Fruit fly (Drosophila melanogaster) whole organism, embryonic: Measurements from ENCODE around the gene gcm.

Experiments used
- Abd-B ChIP-seq: fragments of 200-800 bp; sonication (Bioruptor generic); optimal IDR thresholded peaks from 2 replicates; lab custom pipeline; 2018; ENCODE audit warnings: missing biosample characterization, mild to moderate bottlenecking, missing genetic modification characterization, moderate library complexity
- Atf6 ChIP-seq: fragments of 200-800 bp; sonication (Bioruptor generic); IDR thresholded peaks from 2 replicates; pipeline ENCODE4 v1.3.6; 2022; ENCODE audit warnings: missing biosample characterization, missing genetic modification characterization
- C15 ChIP-seq: fragments of 200-800 bp; sonication (Bioruptor generic); IDR thresholded peaks from 3 replicates; pipeline ENCODE4 v1.3.6; 2022; ENCODE audit warnings: missing biosample characterization, missing genetic modification characterization
- CG10209 ChIP-seq: fragments of 200-800 bp; sonication (Bioruptor generic); optimal IDR thresholded peaks from 3 replicates; lab custom pipeline; 2017; ENCODE audit warnings: missing biosample characterization, mild to moderate bottlenecking, missing genetic modification characterization, missing genetic modification reagents
- CG1024 ChIP-seq: fragments of 200-800 bp; sonication (Bioruptor generic); IDR thresholded peaks from 2 replicates; pipeline ENCODE4 v1.3.6; 2022; ENCODE audit warnings: missing biosample characterization, missing genetic modification characterization
- CG10543 ChIP-seq: fragments of 200-800 bp; sonication (Bioruptor generic); optimal IDR thresholded peaks from 3 replicates; lab custom pipeline; 2017; ENCODE audit warnings: missing biosample characterization, mild to moderate bottlenecking, missing genetic modification characterization, moderate library complexity
- CG11696 ChIP-seq: fragments of 200-800 bp; sonication (Bioruptor generic); IDR thresholded peaks from 2 replicates; pipeline ENCODE4 v1.3.6; 2022; ENCODE audit warnings: missing biosample characterization, missing genetic modification characterization
- CG12071 ChIP-seq: fragments of 200-800 bp; sonication (Bioruptor generic); optimal IDR thresholded peaks from 3 replicates; lab custom pipeline; 2018; ENCODE audit warnings: missing biosample characterization, mild to moderate bottlenecking, missing genetic modification characterization
- CG12942 ChIP-seq: fragments of 200-800 bp; sonication (Bioruptor generic); optimal IDR thresholded peaks from 3 replicates; lab custom pipeline; 2016; ENCODE audit warnings: missing biosample characterization, missing genetic modification characterization
- CG13424 ChIP-seq: fragments of 200-800 bp; sonication (Bioruptor generic); optimal IDR thresholded peaks from 2 replicates; lab custom pipeline; 2019; ENCODE audit warnings: missing biosample characterization, mild to moderate bottlenecking, missing genetic modification characterization, moderate library complexity
- CG15601 ChIP-seq: fragments of 200-800 bp; sonication (Bioruptor generic); optimal IDR thresholded peaks from 3 replicates; lab custom pipeline; 2019; ENCODE audit warnings: missing biosample characterization, mild to moderate bottlenecking, missing genetic modification characterization, moderate library complexity
- CG1792 ChIP-seq: fragments of 200-800 bp; sonication (Bioruptor generic); optimal IDR thresholded peaks from 2 replicates; lab custom pipeline; 2016; ENCODE audit warnings: missing biosample characterization, missing genetic modification characterization
- CG2199 ChIP-seq: fragments of 200-800 bp; sonication (Bioruptor generic); IDR thresholded peaks from 3 replicates; pipeline ENCODE4 v1.3.6; 2022; ENCODE audit warnings: missing biosample characterization, missing genetic modification characterization
- CG2202 ChIP-seq: fragments of 200-800 bp; sonication (Bioruptor generic); optimal IDR thresholded peaks from 2 replicates; lab custom pipeline; 2018; ENCODE audit warnings: missing biosample characterization, mild to moderate bottlenecking, missing genetic modification characterization
- CG30020 ChIP-seq: fragments of 200-800 bp; optimal IDR thresholded peaks from 2 replicates; lab custom pipeline; 2019; ENCODE audit warnings: missing biosample characterization, mild to moderate bottlenecking, missing genetic modification characterization, moderate library complexity
- CG31365 ChIP-seq: fragments of 200-800 bp; sonication (Bioruptor generic); optimal IDR thresholded peaks from 2 replicates; lab custom pipeline; 2018; ENCODE audit warnings: missing biosample characterization, mild to moderate bottlenecking, missing genetic modification characterization
- CG3163 ChIP-seq: fragments of 200-800 bp; sonication (Bioruptor generic); optimal IDR thresholded peaks from 3 replicates; lab custom pipeline; 2016; ENCODE audit warnings: missing biosample characterization, missing genetic modification characterization
- CG32767 ChIP-seq: fragments of 200-800 bp; sonication (Bioruptor generic); IDR thresholded peaks from 2 replicates; pipeline ENCODE4 v1.3.6; 2022; ENCODE audit warnings: missing biosample characterization, missing genetic modification characterization
- CG4328 ChIP-seq: fragments of 200-800 bp; sonication (Bioruptor generic); optimal IDR thresholded peaks from 3 replicates; lab custom pipeline; 2017; ENCODE audit warnings: missing biosample characterization, missing genetic modification reagents, missing genetic modification characterization
- CG4360 ChIP-seq: fragments of 200-800 bp; sonication (Bioruptor generic); IDR thresholded peaks from 2 replicates; pipeline ENCODE4 v1.3.6; 2022; ENCODE audit warnings: missing biosample characterization, missing genetic modification characterization
- CG4424 ChIP-seq: fragments of 200-800 bp; sonication (Bioruptor generic); optimal IDR thresholded peaks from 3 replicates; lab custom pipeline; 2016; ENCODE audit warnings: missing biosample characterization, missing genetic modification characterization
- CG6689 ChIP-seq: fragments of 200-800 bp; sonication (Bioruptor generic); IDR thresholded peaks from 2 replicates; pipeline ENCODE4 v1.3.6; 2022; ENCODE audit warnings: missing biosample characterization, missing genetic modification characterization
- CG7372 ChIP-seq: fragments of 200-800 bp; sonication (Bioruptor generic); IDR thresholded peaks from 2 replicates; pipeline ENCODE4 v1.3.6; 2022; ENCODE audit warnings: missing biosample characterization, missing genetic modification characterization
- CG8290 ChIP-seq, 3 experiments: fragments of 200-800 bp; sonication (Bioruptor generic); optimal IDR thresholded peaks; 2 replicates each; lab custom pipeline; 2016 to 2019; ENCODE audit warnings: missing biosample characterization in 3 of 3, missing genetic modification characterization in 3 of 3, mild to moderate bottlenecking in 2 of 3, moderate library complexity in 1 of 3
- CG9876 ChIP-seq: fragments of 200-800 bp; sonication (Bioruptor generic); optimal IDR thresholded peaks from 2 replicates; lab custom pipeline; 2016; ENCODE audit warnings: missing biosample characterization, missing genetic modification characterization
- Dfd ChIP-seq, 2 experiments: fragments of >200 bp; optimal IDR thresholded peaks; 2 replicates each; lab custom pipeline; 2017; ENCODE audit warnings: missing biosample characterization in 2 of 2, missing genetic modification characterization in 2 of 2
- H15 ChIP-seq: fragments of 200-800 bp; sonication (Bioruptor generic); IDR thresholded peaks from 3 replicates; pipeline ENCODE4 v1.3.6; 2022; ENCODE audit warnings: missing biosample characterization, missing genetic modification characterization
- HLH4C ChIP-seq: fragments of 200-800 bp; sonication (Bioruptor generic); IDR thresholded peaks from 3 replicates; pipeline ENCODE4 v1.3.6; 2022; ENCODE audit warnings: missing biosample characterization, missing genetic modification characterization; ENCODE audit not compliant: partially characterized antibody
- HLHmδ ChIP-seq: fragments of 200-800 bp; sonication (Bioruptor generic); optimal IDR thresholded peaks from 2 replicates; lab custom pipeline; 2018; ENCODE audit warnings: missing biosample characterization, mild to moderate bottlenecking, missing genetic modification characterization, moderate library complexity
- Hey ChIP-seq: fragments of 200-800 bp; sonication (Bioruptor generic); optimal IDR thresholded peaks from 3 replicates; lab custom pipeline; 2018; ENCODE audit warnings: missing biosample characterization, mild to moderate bottlenecking, missing genetic modification characterization
- MTF-1 ChIP-seq: fragments of 200-800 bp; sonication (Bioruptor generic); optimal IDR thresholded peaks from 2 replicates; lab custom pipeline; 2018; ENCODE audit warnings: missing biosample characterization, mild to moderate bottlenecking, missing genetic modification characterization, borderline replicate concordance
- Mrtf ChIP-seq: fragments of 200-800 bp; sonication (Bioruptor generic); IDR thresholded peaks from 3 replicates; pipeline ENCODE4 v1.3.6; 2022; ENCODE audit warnings: missing biosample characterization, missing genetic modification characterization
- NC2α ChIP-seq: fragments of 200-800 bp; sonication (Bioruptor generic); optimal IDR thresholded peaks from 2 replicates; lab custom pipeline; 2016; ENCODE audit warnings: missing biosample characterization, missing genetic modification characterization
- Optix ChIP-seq: fragments of 200-800 bp; sonication (Bioruptor generic); IDR thresholded peaks from 3 replicates; pipeline ENCODE4 v1.3.6; 2022; ENCODE audit warnings: missing biosample characterization, missing genetic modification characterization
- Poxn ChIP-seq: fragments of 200-800 bp; sonication (Bioruptor generic); IDR thresholded peaks from 2 replicates; pipeline ENCODE4 v1.3.6; 2022; ENCODE audit warnings: missing biosample characterization, missing genetic modification characterization
- bigmax ChIP-seq: fragments of 200-800 bp; sonication (Bioruptor generic); optimal IDR thresholded peaks from 2 replicates; lab custom pipeline; 2018; ENCODE audit warnings: missing biosample characterization, mild to moderate bottlenecking, missing genetic modification characterization
- dm ChIP-seq: fragments of 200-800 bp; sonication (Bioruptor generic); optimal IDR thresholded peaks from 3 replicates; lab custom pipeline; 2016; ENCODE audit warnings: missing biosample characterization, missing genetic modification characterization
- h ChIP-seq: fragments of >200 bp; optimal IDR thresholded peaks from 2 replicates; lab custom pipeline; 2017
- kah ChIP-seq: fragments of 200-800 bp; sonication (Bioruptor generic); optimal IDR thresholded peaks from 2 replicates; lab custom pipeline; 2018; ENCODE audit warnings: missing biosample characterization, mild to moderate bottlenecking, missing genetic modification characterization
- lov ChIP-seq, 2 experiments: fragments of 200-800 bp in 1 of 2; fragments of >200 bp in 1 of 2; sonication (Bioruptor generic) in 1 of 2; IDR thresholded peaks in 1 of 2; optimal IDR thresholded peaks in 1 of 2; 2 replicates in 1 of 2; 3 replicates in 1 of 2; pipeline versions ENCODE4 v1.3.6 to Lab custom; 2017 to 2022; ENCODE audit warnings: missing biosample characterization in 1 of 2, missing genetic modification characterization in 1 of 2
- luna ChIP-seq: fragments of 200-800 bp; sonication (Bioruptor generic); optimal IDR thresholded peaks from 2 replicates; lab custom pipeline; 2016; ENCODE audit warnings: missing biosample characterization, missing genetic modification characterization
- otp ChIP-seq: fragments of 200-800 bp; sonication (Bioruptor generic); IDR thresholded peaks from 3 replicates; pipeline ENCODE4, ENCODE4 v1.3.6; 2022; ENCODE audit warnings: missing biosample characterization, missing genetic modification characterization
- phol ChIP-seq: fragments of 200-800 bp; sonication (Bioruptor generic); optimal IDR thresholded peaks from 3 replicates; lab custom pipeline; 2018; ENCODE audit warnings: missing biosample characterization, mild to moderate bottlenecking, missing genetic modification characterization, moderate library complexity
- sc ChIP-seq, 3 experiments: fragments of >200 bp in 2 of 3; fragments of 200-800 bp in 1 of 3; sonication (Bioruptor generic) in 1 of 3; optimal IDR thresholded peaks; 2 replicates in 2 of 3; 3 replicates in 1 of 3; lab custom pipeline; 2017; ENCODE audit warnings: mild to moderate bottlenecking in 1 of 3, missing biosample characterization in 1 of 3, missing genetic modification characterization in 1 of 3, missing genetic modification reagents in 1 of 3
- sd ChIP-seq: fragments of 200-800 bp; sonication (Bioruptor generic); optimal IDR thresholded peaks from 3 replicates; lab custom pipeline; 2018; ENCODE audit warnings: missing biosample characterization, mild to moderate bottlenecking, missing genetic modification characterization, moderate library complexity
- seq ChIP-seq: fragments of 200-800 bp; sonication (Bioruptor generic); IDR thresholded peaks from 2 replicates; pipeline ENCODE4 v1.3.6; 2022; ENCODE audit warnings: missing biosample characterization, missing genetic modification characterization
- sqz ChIP-seq: fragments of 200-800 bp; sonication (Bioruptor generic); optimal IDR thresholded peaks from 3 replicates; lab custom pipeline; 2018; ENCODE audit warnings: missing biosample characterization, mild to moderate bottlenecking, missing genetic modification characterization
- ttk ChIP-seq: fragments of 200-800 bp; sonication (Bioruptor generic); IDR thresholded peaks from 2 replicates; pipeline ENCODE4 v2.1.2; 2022; ENCODE audit warnings: missing biosample characterization, missing genetic modification characterization
- unc-4 ChIP-seq: fragments of 200-800 bp; sonication (Bioruptor generic); IDR thresholded peaks from 2 replicates; pipeline ENCODE4 v1.3.6; 2022; ENCODE audit warnings: missing biosample characterization, missing genetic modification characterization; ENCODE audit not compliant: partially characterized antibody
- vfl ChIP-seq: fragments of 200-800 bp; sonication (Bioruptor generic); optimal IDR thresholded peaks from 2 replicates; lab custom pipeline; 2016; ENCODE audit warnings: missing biosample characterization, missing genetic modification characterization
- wor ChIP-seq: fragments of 200-800 bp; sonication (Bioruptor generic); IDR thresholded peaks from 2 replicates; pipeline ENCODE4 v1.3.6; 2022; ENCODE audit warnings: missing biosample characterization, missing genetic modification characterization

The gcm gene

DNA sequence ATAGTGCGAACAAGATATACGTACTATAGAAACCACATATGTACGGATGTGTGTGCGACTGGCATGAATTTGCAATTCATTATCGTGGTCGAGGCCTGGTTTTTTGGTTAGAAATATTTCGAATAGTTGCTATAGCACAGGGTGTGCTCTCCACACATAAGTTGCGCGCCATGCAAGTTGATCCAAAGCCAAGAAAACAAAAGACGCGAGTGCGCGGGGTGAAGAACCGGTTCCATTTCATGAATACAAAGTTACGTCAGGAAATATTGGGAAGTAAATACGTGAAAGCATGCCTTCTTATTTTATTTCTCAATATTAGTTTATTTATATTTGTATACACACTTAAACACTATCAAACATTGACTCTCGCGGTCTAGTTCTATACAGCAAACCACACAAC lies 32.4 kb upstream of the gcm start (continued):
- TF ChIP-seq CG15601 (tag; lab: Kevin White, UChicago) = peak; percentile 17
- TF ChIP-seq Poxn (GFP tag; lab: Robert Waterston, UW) = no peak
- TF ChIP-seq unc-4 (GFP tag; lab: Robert Waterston, UW) = no peak
- TF ChIP-seq CG11696 = peak; percentile 7; the same call in 1 of the 2 replicates
- no peak for TF ChIP-seq CG4328 (GFP tag; lab: Kevin White, UChicago)
- TF ChIP-seq dm (GFP tag; lab: Kevin White, UChicago) = no peak
- no peak for TF ChIP-seq CG8290 (GFP tag; optimal IDR thresholded peaks at IDR 0.05; lab: Kevin White, UChicago)
- TF ChIP-seq CG8290 (tag; optimal IDR thresholded peaks at IDR 0.05; lab: Kevin White, UChicago) = peak in 1 of 2 experiments; percentile 34
- no peak for TF ChIP-seq HLH4C
- TF ChIP-seq CG31365 (tag; lab: Kevin White, UChicago) = no peak
- no peak for TF ChIP-seq h
- no peak for TF ChIP-seq lov (optimal IDR thresholded peaks at IDR 0.05; lab: Kevin White, UChicago)
- no peak for TF ChIP-seq lov (GFP tag; IDR thresholded peaks at IDR 0.05; lab: Robert Waterston, UW)
- 0 out of 2 replicates have a peak, but pooled peaks have one; percentile 22 for TF ChIP-seq Atf6 (GFP tag; lab: Robert Waterston, UW)
- TF ChIP-seq sc (optimal IDR thresholded peaks at IDR 0.05; lab: Kevin White, UChicago) = no peak
- no peak for TF ChIP-seq sc (GFP tag; optimal IDR thresholded peaks at IDR 0.05; lab: Kevin White, UChicago)
- no peak for TF ChIP-seq CG4424 (GFP tag; lab: Kevin White, UChicago)
- TF ChIP-seq CG13424 (tag; lab: Kevin White, UChicago) = no peak
- no peak for TF ChIP-seq vfl (GFP tag; lab: Kevin White, UChicago)
- no peak for TF ChIP-seq luna
- TF ChIP-seq HLHmδ (GFP tag; lab: Kevin White, UChicago) = no peak
- TF ChIP-seq kah (GFP tag; lab: Kevin White, UChicago) = peak; percentile 3
- peak; percentile 30; the same call in 1 of the 3 replicates for TF ChIP-seq Optix (GFP tag; lab: Robert Waterston, UW)
- no peak for TF ChIP-seq sqz (GFP tag; lab: Kevin White, UChicago)
- TF ChIP-seq CG7372 = no peak
- TF ChIP-seq Abd-B (GFP tag; lab: Kevin White, UChicago) = no peak
- TF ChIP-seq MTF-1 (GFP tag; lab: Kevin White, UChicago) = peak; percentile 8
- TF ChIP-seq ttk (GFP tag; lab: Robert Waterston, UW) = no peak
- peak; percentile 83 for TF ChIP-seq bigmax (GFP tag; lab: Kevin White, UChicago)
- TF ChIP-seq CG1024 (GFP tag; lab: Robert Waterston, UW) = no peak
- no peak for TF ChIP-seq CG10209 (GFP tag; lab: Kevin White, UChicago)
- TF ChIP-seq CG4360 = no peak
- TF ChIP-seq CG12942 (GFP tag; lab: Kevin White, UChicago) = no peak
- TF ChIP-seq CG2202 (tag; lab: Kevin White, UChicago) = no peak
- no peak for TF ChIP-seq CG30020
- no peak for TF ChIP-seq otp (GFP tag; lab: Robert Waterston, UW)
- TF ChIP-seq wor (GFP tag; lab: Robert Waterston, UW) = no peak
- no peak for TF ChIP-seq CG32767 (GFP tag; lab: Robert Waterston, UW)
- TF ChIP-seq H15 = no peak
- TF ChIP-seq phol (tag; lab: Kevin White, UChicago) = peak; percentile 23
- TF ChIP-seq sd = peak; percentile 98
- no peak for TF ChIP-seq CG9876 (GFP tag; lab: Kevin White, UChicago)
- TF ChIP-seq Dfd (GFP tag; optimal IDR thresholded peaks at IDR 0.05; lab: Kevin White, UChicago) = no peak
- no peak for TF ChIP-seq CG6689 (GFP tag; lab: Robert Waterston, UW)
- no peak for TF ChIP-seq C15
- TF ChIP-seq CG10543 (GFP tag; lab: Kevin White, UChicago) = no peak
- no peak for TF ChIP-seq CG1792 (GFP tag; lab: Kevin White, UChicago)
- TF ChIP-seq Mrtf = no peak
- peak; percentile 75; the same call in 1 of the 3 replicates for TF ChIP-seq CG2199
- TF ChIP-seq NC2α (GFP tag; lab: Kevin White, UChicago) = no peak
- no peak for TF ChIP-seq CG3163 (GFP tag; lab: Kevin White, UChicago)
- 0 out of 2 replicates have a peak, but pooled peaks have one; percentile 8 for TF ChIP-seq seq (GFP tag; lab: Robert Waterston, UW)
- no peak for TF ChIP-seq Hey (tag; lab: Kevin White, UChicago)
- no peak for TF ChIP-seq CG12071 (GFP tag; lab: Kevin White, UChicago)
